Worm (Caenorhabditis elegans): ENCODE data around the gene T26C12.3.

Gene T26C12.3

DNA sequence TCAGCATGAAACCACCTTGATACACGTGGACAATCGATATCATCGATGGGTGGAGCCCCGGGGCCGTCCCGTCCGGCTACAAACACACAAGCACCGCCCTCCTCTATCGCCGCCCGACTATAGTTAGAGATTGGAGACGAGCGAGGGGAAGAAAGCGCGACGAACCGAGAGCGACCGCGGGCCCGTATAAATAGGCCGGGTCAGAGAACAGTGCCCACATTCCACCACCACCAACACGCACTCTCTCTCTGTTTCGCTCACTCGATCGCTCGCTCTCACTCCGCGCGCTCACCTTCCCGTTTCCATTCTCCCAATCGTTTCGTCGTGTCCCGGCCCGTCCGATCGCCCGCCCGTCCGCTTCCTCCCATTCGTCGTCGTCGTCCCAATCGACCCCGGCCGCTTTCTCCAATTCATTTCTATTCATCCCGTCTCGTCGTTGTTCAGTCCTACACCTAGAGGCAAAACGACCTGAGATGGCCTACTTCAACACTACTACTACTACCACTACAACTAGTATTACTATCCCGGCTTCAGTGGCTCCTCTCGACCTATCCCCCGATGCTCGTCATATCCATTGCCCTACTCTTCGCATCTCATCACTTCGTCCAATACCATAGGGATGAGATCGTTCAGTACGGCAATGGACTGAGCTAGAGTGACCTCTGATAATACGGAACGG lies 40.4 kb downstream of the T26C12.3 start (continued):
- TF ChIP-seq nhr-237 (tag; optimal IDR thresholded peaks at IDR 0.05) = no peak

DNA sequence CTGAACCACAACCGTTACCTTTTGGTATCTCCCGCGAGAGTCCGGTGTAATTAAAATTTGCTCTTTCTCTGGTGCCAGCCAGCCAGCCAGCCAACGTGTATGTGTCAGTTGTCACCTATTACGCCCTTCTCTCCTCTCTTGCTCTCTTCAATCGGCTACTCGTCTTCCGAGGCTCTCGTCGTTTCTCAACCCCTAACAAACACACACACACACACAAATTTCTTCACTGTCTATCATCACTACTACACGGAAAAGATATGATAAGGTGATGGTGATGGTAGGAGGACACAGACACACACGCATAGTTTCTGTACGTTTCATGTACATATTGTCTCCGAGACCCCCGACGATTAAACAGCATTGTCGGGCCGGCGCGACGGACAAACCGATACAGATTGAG lies 41.6 kb downstream of the T26C12.3 start:
- no peak for TF ChIP-seq ztf-11 (tag; optimal IDR thresholded peaks at IDR 0.05)
- no peak for TF ChIP-seq aly-2 (tag; optimal IDR thresholded peaks at IDR 0.05)
- TF ChIP-seq ztf-4 (tag; optimal IDR thresholded peaks at IDR 0.05) = no peak
- TF ChIP-seq sea-2 (GFP tag; optimal IDR thresholded peaks at IDR 0.05) = no peak
- no peak for TF ChIP-seq zag-1 (tag; optimal IDR thresholded peaks at IDR 0.05)
- no peak for TF ChIP-seq tbx-2 (tag; optimal IDR thresholded peaks at IDR 0.05)
- no peak for TF ChIP-seq egl-27 (tag; optimal IDR thresholded peaks at IDR 0.05)
- TF ChIP-seq ceh-82 (tag; optimal IDR thresholded peaks at IDR 0.05) = no peak
- peak; percentile 34 for TF ChIP-seq pqm-1 (tag; optimal IDR thresholded peaks at IDR 0.05)
- no peak for TF ChIP-seq nhr-77 (tag; optimal IDR thresholded peaks at IDR 0.05)
- TF ChIP-seq ceh-9 (tag; optimal IDR thresholded peaks at IDR 0.05) = no peak
- TF ChIP-seq fkh-10 (GFP tag; optimal IDR thresholded peaks at IDR 0.05) = no peak
- no peak for TF ChIP-seq ceh-16 (tag; optimal IDR thresholded peaks at IDR 0.05)
- no peak for TF ChIP-seq elt-1 (tag; optimal IDR thresholded peaks at IDR 0.05)
- TF ChIP-seq ZK546.5 (tag; optimal IDR thresholded peaks at IDR 0.05) = no peak
- no peak for TF ChIP-seq eor-1 (tag; optimal IDR thresholded peaks at IDR 0.05)
- no peak for TF ChIP-seq unc-62 (GFP tag; optimal IDR thresholded peaks at IDR 0.05)
- no peak for TF ChIP-seq mml-1 (tag; optimal IDR thresholded peaks at IDR 0.05)
- TF ChIP-seq nhr-237 (tag; optimal IDR thresholded peaks at IDR 0.05) = no peak
- no peak for TF ChIP-seq nhr-12 (tag; optimal IDR thresholded peaks at IDR 0.05)
- TF ChIP-seq pha-4 (tag; optimal IDR thresholded peaks at IDR 0.05) = peak; percentile 32
- TF ChIP-seq jun-1 (tag; optimal IDR thresholded peaks at IDR 0.05) = no peak
- no peak for TF ChIP-seq lsy-12 (tag; optimal IDR thresholded peaks at IDR 0.05)
- peak; percentile 71 for TF ChIP-seq elt-2 (tag; optimal IDR thresholded peaks at IDR 0.05)
- no peak for TF ChIP-seq nhr-76 (tag; optimal IDR thresholded peaks at IDR 0.05)
- TF ChIP-seq elt-3 (tag; optimal IDR thresholded peaks at IDR 0.05) = peak in 1 of 3 experiments; percentile 44
- no peak for TF ChIP-seq ceh-28 (tag; optimal IDR thresholded peaks at IDR 0.05)
- no peak for TF ChIP-seq nhr-67 (tag; optimal IDR thresholded peaks at IDR 0.05)
- TF ChIP-seq ama-1 (optimal IDR thresholded peaks at IDR 0.05) = peak; percentile 13
- TF ChIP-seq snpc-4 (tag; optimal IDR thresholded peaks at IDR 0.05) = peak; percentile 34
- TF ChIP-seq lin-39 (tag; optimal IDR thresholded peaks at IDR 0.05) = peak; percentile 47
- TF ChIP-seq nhr-25 (tag; optimal IDR thresholded peaks at IDR 0.05) = no peak
- TF ChIP-seq daf-12 (tag; optimal IDR thresholded peaks at IDR 0.05) = no peak
- TF ChIP-seq nhr-43 (tag; optimal IDR thresholded peaks at IDR 0.05; ENCODE audit: poor library complexity, severe bottlenecking) = no peak
- no peak for TF ChIP-seq hmg-11 (tag; optimal IDR thresholded peaks at IDR 0.05)
- TF ChIP-seq fos-1 (tag; optimal IDR thresholded peaks at IDR 0.05) = no peak
- TF ChIP-seq nfya-1 (tag; optimal IDR thresholded peaks at IDR 0.05; ENCODE audit: insufficient read depth) = peak; percentile 11
- TF ChIP-seq nhr-28 (tag; optimal IDR thresholded peaks at IDR 0.05) = no peak
- TF ChIP-seq nhr-23 (tag; optimal IDR thresholded peaks at IDR 0.05) = peak; percentile 40
- no peak for TF ChIP-seq R02D3.7 (tag; optimal IDR thresholded peaks at IDR 0.05)
- no peak for TF ChIP-seq egl-5 (tag; optimal IDR thresholded peaks at IDR 0.05)
- no peak for TF ChIP-seq skn-1 (tag; optimal IDR thresholded peaks at IDR 0.05)
- no peak for TF ChIP-seq unc-39 (tag; optimal IDR thresholded peaks at IDR 0.05)
- no peak for TF ChIP-seq nhr-11 (tag; optimal IDR thresholded peaks at IDR 0.05)
- no peak for TF ChIP-seq mdl-1 (tag; optimal IDR thresholded peaks at IDR 0.05)
- no peak for TF ChIP-seq lin-15B (tag; optimal IDR thresholded peaks at IDR 0.05)
- no peak for TF ChIP-seq fkh-2 (tag; optimal IDR thresholded peaks at IDR 0.05)

All from whole organism, L3 larva.